Worm (Caenorhabditis elegans) whole organism, L1 larva: ENCODE data around the gene cpg-4.

Experiments used
- C04F5.9 ChIP-seq: sonication (generic microtip); optimal IDR thresholded peaks from 2 replicates; lab custom pipeline; 2016; ENCODE audit warnings: missing genetic modification characterization, missing compliant biosample characterization
- F16B12.6 ChIP-seq: fragments of 150-350 bp; optimal IDR thresholded peaks from 2 replicates; lab custom pipeline; 2014; ENCODE audit warnings: missing biosample characterization, missing genetic modification characterization
- Y116A8C.19 ChIP-seq: sonication (generic microtip); optimal IDR thresholded peaks from 2 replicates; lab custom pipeline; 2016; ENCODE audit warnings: missing compliant biosample characterization, missing genetic modification characterization, borderline replicate concordance
- aly-2 ChIP-seq: fragments of 150-350 bp; optimal IDR thresholded peaks from 2 replicates; lab custom pipeline; 2014; ENCODE audit warnings: missing biosample characterization, missing genetic modification characterization
- ama-1 ChIP-seq: fragments of 150-350 bp; optimal IDR thresholded peaks from 2 replicates; lab custom pipeline; 2014
- blmp-1 ChIP-seq: fragments of 150-350 bp; optimal IDR thresholded peaks from 2 replicates; lab custom pipeline; 2014; ENCODE audit warnings: missing biosample characterization, missing genetic modification characterization
- ceh-63 ChIP-seq: fragments of 200-800 bp; sonication (Bioruptor generic); optimal IDR thresholded peaks from 2 replicates; lab custom pipeline; 2018; ENCODE audit warnings: mild to moderate bottlenecking, missing genetic modification characterization, missing compliant biosample characterization
- ceh-88 ChIP-seq: fragments of 200-800 bp; sonication (Bioruptor generic); IDR thresholded peaks from 2 replicates; pipeline ENCODE4 v1.3.6; 2022; ENCODE audit warnings: missing genetic modification characterization, missing compliant biosample characterization
- ceh-90 ChIP-seq: sonication (generic microtip); optimal IDR thresholded peaks from 2 replicates; lab custom pipeline; 2016; ENCODE audit warnings: missing genetic modification characterization, missing compliant biosample characterization
- dpl-1 ChIP-seq, 3 experiments: fragments of 150-350 bp in 2 of 3; sonication (generic microtip) in 1 of 3; optimal IDR thresholded peaks; 2 replicates each; lab custom pipeline; 2014 to 2017; ENCODE audit warnings: missing biosample characterization in 3 of 3, missing genetic modification characterization in 3 of 3, missing genetic modification reagents in 3 of 3
- dsc-1 ChIP-seq: sonication (generic microtip); optimal IDR thresholded peaks from 2 replicates; lab custom pipeline; 2016; ENCODE audit warnings: mild to moderate bottlenecking, missing genetic modification characterization, missing compliant biosample characterization
- efl-1 ChIP-seq, 4 experiments: fragments of 150-350 bp; optimal IDR thresholded peaks in 3 of 4; peaks in 1 of 4; 1 replicate in 1 of 4; 2 replicates in 3 of 4; lab custom pipeline; 2014; ENCODE audit warnings: missing biosample characterization in 2 of 4, missing genetic modification characterization in 2 of 4, missing genetic modification reagents in 2 of 4
- egl-13 ChIP-seq: sonication (generic microtip); optimal IDR thresholded peaks from 2 replicates; lab custom pipeline; 2016; ENCODE audit warnings: missing genotype, missing genetic modification reagents, missing genetic modification characterization, missing compliant biosample characterization
- egl-27 ChIP-seq, 2 experiments: fragments of 150-350 bp in 1 of 2; sonication (generic microtip); optimal IDR thresholded peaks; 3 replicates each; lab custom pipeline; 2017 to 2018; ENCODE audit warnings: missing biosample characterization in 2 of 2, missing genetic modification characterization in 2 of 2, missing genetic modification reagents in 2 of 2
- fkh-10 ChIP-seq: sonication (generic microtip); optimal IDR thresholded peaks from 2 replicates; lab custom pipeline; 2017; ENCODE audit warnings: missing biosample characterization, missing genetic modification reagents, missing genetic modification characterization
- fkh-4 ChIP-seq: sonication (generic microtip); optimal IDR thresholded peaks from 2 replicates; lab custom pipeline; 2016; ENCODE audit warnings: missing compliant biosample characterization, missing genetic modification characterization, borderline replicate concordance
- fos-1 ChIP-seq: fragments of 150-350 bp; optimal IDR thresholded peaks from 2 replicates; lab custom pipeline; 2014; ENCODE audit warnings: missing biosample characterization, missing genetic modification characterization
- grh-1 ChIP-seq: fragments of 200-800 bp; sonication (Bioruptor generic); IDR thresholded peaks from 2 replicates; pipeline ENCODE4 v1.3.6; 2022; ENCODE audit warnings: missing genetic modification reagents, missing genetic modification characterization, missing compliant biosample characterization
- irx-1 ChIP-seq: sonication (generic microtip); optimal IDR thresholded peaks from 2 replicates; lab custom pipeline; 2016; ENCODE audit warnings: missing genetic modification characterization, missing compliant biosample characterization
- isw-1 ChIP-seq: fragments of 200-800 bp; sonication (Bioruptor generic); IDR thresholded peaks from 2 replicates; pipeline ENCODE4 v1.3.6; 2022; ENCODE audit warnings: missing genetic modification characterization, missing compliant biosample characterization
- lin-14 ChIP-seq: fragments of 200-800 bp; sonication (Bioruptor generic); optimal IDR thresholded peaks from 2 replicates; lab custom pipeline; 2018; ENCODE audit warnings: mild to moderate bottlenecking, missing genetic modification characterization, moderate library complexity, missing compliant biosample characterization
- lin-35 ChIP-seq, 2 experiments: fragments of 150-350 bp; optimal IDR thresholded peaks; 2 replicates each; lab custom pipeline; 2014; ENCODE audit warnings: missing biosample characterization in 2 of 2, missing genetic modification characterization in 2 of 2, missing genetic modification reagents in 2 of 2
- lin-39 ChIP-seq: fragments of 150-350 bp; optimal IDR thresholded peaks from 2 replicates; lab custom pipeline; 2014; ENCODE audit warnings: missing biosample characterization, missing genetic modification reagents, missing genetic modification characterization
- lsy-2 ChIP-seq, 2 experiments: fragments of 150-350 bp; optimal IDR thresholded peaks; 2 replicates each; lab custom pipeline; 2014; ENCODE audit warnings: missing biosample characterization in 2 of 2, missing genetic modification characterization in 2 of 2
- mdl-1 ChIP-seq, 2 experiments: fragments of 150-350 bp; optimal IDR thresholded peaks; 2 replicates each; lab custom pipeline; 2014 to 2017; ENCODE audit warnings: missing biosample characterization in 2 of 2, missing genetic modification characterization in 2 of 2, inconsistent platforms in 1 of 2
- mep-1 ChIP-seq: fragments of 150-350 bp; optimal IDR thresholded peaks from 2 replicates; lab custom pipeline; 2014; ENCODE audit warnings: missing biosample characterization, missing genetic modification characterization
- nhr-11 ChIP-seq: fragments of 150-350 bp; optimal IDR thresholded peaks from 2 replicates; lab custom pipeline; 2014; ENCODE audit warnings: missing biosample characterization, missing genetic modification characterization
- nhr-47 ChIP-seq: sonication (generic microtip); optimal IDR thresholded peaks from 2 replicates; lab custom pipeline; 2016; ENCODE audit warnings: mild to moderate bottlenecking, missing genetic modification characterization, moderate library complexity, missing compliant biosample characterization
- nhr-71 ChIP-seq: sonication (generic microtip); optimal IDR thresholded peaks from 2 replicates; lab custom pipeline; 2016; ENCODE audit warnings: mild to moderate bottlenecking, missing genetic modification characterization, moderate library complexity, missing compliant biosample characterization
- nhr-76 ChIP-seq: sonication (generic microtip); optimal IDR thresholded peaks from 2 replicates; lab custom pipeline; 2017; ENCODE audit warnings: missing biosample characterization, missing genetic modification characterization
- nhr-77 ChIP-seq: fragments of 150-350 bp; optimal IDR thresholded peaks from 2 replicates; lab custom pipeline; 2014; ENCODE audit warnings: missing biosample characterization, missing genetic modification characterization
- nhr-85 ChIP-seq: sonication (generic microtip); peaks from one replicate; lab custom pipeline; 2016; ENCODE audit warnings: missing genetic modification characterization, inconsistent platforms, missing compliant biosample characterization
- nhr-90 ChIP-seq: sonication (generic microtip); optimal IDR thresholded peaks from 2 replicates; lab custom pipeline; 2016; ENCODE audit warnings: mild to moderate bottlenecking, missing genetic modification characterization, missing compliant biosample characterization; ENCODE audit not compliant: poor library complexity
- rnt-1 ChIP-seq: sonication (generic microtip); optimal IDR thresholded peaks from 2 replicates; lab custom pipeline; 2016; ENCODE audit warnings: mild to moderate bottlenecking, missing genetic modification characterization, moderate library complexity, missing compliant biosample characterization
- skn-1 ChIP-seq: fragments of 150-350 bp; optimal IDR thresholded peaks from 2 replicates; lab custom pipeline; 2014; ENCODE audit warnings: missing biosample characterization, missing genetic modification characterization
- snu-23 ChIP-seq: sonication (generic microtip); optimal IDR thresholded peaks from 2 replicates; lab custom pipeline; 2016; ENCODE audit warnings: missing genetic modification characterization, missing compliant biosample characterization
- sptf-1 ChIP-seq: fragments of 150-350 bp; optimal IDR thresholded peaks from 2 replicates; lab custom pipeline; 2014; ENCODE audit warnings: missing biosample characterization, missing genetic modification characterization
- swsn-7 ChIP-seq: sonication (generic microtip); optimal IDR thresholded peaks from 2 replicates; lab custom pipeline; 2016; ENCODE audit warnings: missing genetic modification characterization, missing compliant biosample characterization
- unc-130 ChIP-seq: fragments of 150-350 bp; optimal IDR thresholded peaks from 2 replicates; lab custom pipeline; 2017; ENCODE audit warnings: missing biosample characterization, missing genetic modification characterization, inconsistent platforms
- xbp-1 ChIP-seq: sonication (generic microtip); optimal IDR thresholded peaks from 2 replicates; lab custom pipeline; 2016; ENCODE audit warnings: missing genetic modification characterization, missing compliant biosample characterization
- zag-1 ChIP-seq: fragments of 150-350 bp; optimal IDR thresholded peaks from 2 replicates; lab custom pipeline; 2014; ENCODE audit warnings: missing biosample characterization, missing genetic modification characterization
- ztf-11 ChIP-seq, 2 experiments: sonication (generic microtip); optimal IDR thresholded peaks; 2 replicates each; lab custom pipeline; 2016 to 2017; ENCODE audit warnings: missing genetic modification characterization in 2 of 2, missing biosample characterization in 1 of 2, missing compliant biosample characterization in 1 of 2

The cpg-4 gene

ce11 chrV:5955627-5956026 lies 40.6 kb upstream of the cpg-4 start:
- peak; percentile 8 for TF ChIP-seq blmp-1 (tag; lab: Kevin White, UChicago)
- TF ChIP-seq lin-14 (GFP tag; lab: Kevin White, UChicago), result peak; percentile 47
- TF ChIP-seq zag-1 (tag; lab: Kevin White, UChicago), result no peak
- TF ChIP-seq efl-1 (optimal IDR thresholded peaks at IDR 0.05; lab: Kevin White, UChicago), result no peak
- TF ChIP-seq efl-1 (GFP tag; optimal IDR thresholded peaks at IDR 0.05 in 1 of 2; lab: Kevin White, UChicago), result peak in 1 of 2 experiments; percentile 39
- no peak for TF ChIP-seq isw-1

DNA sequence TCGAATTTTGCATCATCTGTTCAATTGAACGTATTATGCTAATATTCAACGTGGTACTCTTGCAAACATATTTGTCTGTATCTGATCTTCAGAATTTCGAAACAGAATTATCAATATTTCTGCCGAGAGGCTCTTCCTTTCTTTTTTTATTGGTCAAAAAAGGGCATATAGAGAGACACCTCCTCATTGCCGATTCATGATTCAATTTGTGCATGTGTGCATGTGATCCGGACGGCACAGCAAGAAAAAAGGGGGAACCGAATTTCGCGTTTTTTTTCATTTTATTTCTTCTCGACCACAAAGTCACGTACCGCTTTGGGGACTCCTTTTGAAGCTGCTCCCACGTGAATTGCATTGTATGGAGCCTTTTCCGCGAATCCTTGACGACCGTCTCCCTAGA lies 34.7 kb upstream of the cpg-4 start, which contains the start of gene mcp-1:
mcp-1 (plus strand) TSS at position 292 of the 400 bp plus-strand sequence.
- TF ChIP-seq C04F5.9 (no peak), nhr-47 (peak; percentile 21), nhr-71 (peak; percentile 0), nhr-11 (tag; lab: Kevin White, UChicago) (no peak), fkh-10 (GFP tag; lab: Kevin White, UChicago) (peak; percentile 73), lin-14 (GFP tag; lab: Kevin White, UChicago) (peak; percentile 81), swsn-7 (tag; lab: Kevin White, UChicago) (no peak)

DNA sequence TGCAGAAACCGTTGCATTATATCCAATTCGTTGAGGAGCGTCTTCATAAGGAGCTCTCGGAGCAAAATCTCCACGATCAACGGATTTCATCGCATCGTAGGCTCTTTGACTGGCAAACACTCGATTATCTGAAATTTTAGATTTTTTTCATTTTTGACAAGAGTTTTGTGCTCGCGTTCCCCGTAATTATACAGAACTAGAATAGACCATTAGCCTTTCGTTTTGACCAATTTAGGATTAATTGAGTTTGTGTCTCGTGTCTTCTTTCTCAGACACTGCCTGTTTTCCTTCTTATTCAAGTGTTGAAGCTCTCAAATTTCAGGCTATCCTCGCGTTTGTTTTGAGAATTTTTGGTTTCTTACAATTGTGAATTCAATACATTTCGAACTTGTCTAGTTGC lies 33.1 kb upstream of the cpg-4 start:
- TF ChIP-seq ztf-11 (tag; optimal IDR thresholded peaks at IDR 0.05; lab: Kevin White, UChicago) (no peak), fos-1 (tag; lab: Kevin White, UChicago) (no peak), egl-13 (tag; lab: Kevin White, UChicago) (no peak), ceh-90 (no peak), aly-2 (tag; lab: Kevin White, UChicago) (no peak), snu-23 (GFP tag; lab: Kevin White, UChicago) (no peak), Y116A8C.19 (tag; lab: Kevin White, UChicago) (no peak), nhr-90 (tag; lab: Kevin White, UChicago) (no peak), nhr-11 (tag; lab: Kevin White, UChicago) (no peak), sptf-1 (tag; lab: Kevin White, UChicago) (no peak), F16B12.6 (tag; lab: Kevin White, UChicago) (no peak), swsn-7 (tag; lab: Kevin White, UChicago) (no peak), grh-1 (GFP tag; lab: Robert Waterston, UW) (no peak), irx-1 (no peak), xbp-1 (tag; lab: Kevin White, UChicago) (no peak), rnt-1 (tag; lab: Kevin White, UChicago) (no peak), skn-1 (tag; lab: Kevin White, UChicago) (no peak), fkh-10 (GFP tag; lab: Kevin White, UChicago) (no peak), ama-1 (lab: Kevin White, UChicago) (no peak), fkh-4 (tag; lab: Kevin White, UChicago) (no peak)

DNA sequence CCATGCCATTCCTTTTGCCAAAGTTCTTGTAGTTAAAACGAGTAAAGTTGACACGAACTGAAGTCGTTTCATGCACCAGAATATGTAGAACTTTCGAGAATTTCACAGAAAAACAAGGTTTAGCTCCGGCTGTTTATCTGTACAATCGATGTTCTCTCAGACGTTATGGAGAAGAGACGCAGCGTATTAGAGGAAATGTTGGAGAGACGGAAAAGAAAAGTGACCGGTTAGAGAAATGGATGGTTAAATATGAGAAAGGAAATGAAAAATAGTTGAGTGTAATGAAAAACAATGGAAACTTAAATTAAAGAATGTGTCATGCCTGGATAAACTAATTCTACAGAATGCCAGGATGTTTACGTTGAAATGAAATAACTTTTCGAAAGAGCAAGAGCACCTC lies 32.5 kb upstream of the cpg-4 start, which contains the start of gene pcm-1:
pcm-1 (minus strand) TSS at position 187 of the 400 bp plus-strand sequence.
- TF ChIP-seq ztf-11 (tag; optimal IDR thresholded peaks at IDR 0.05; lab: Kevin White, UChicago) (no peak), irx-1 (no peak), swsn-7 (tag; lab: Kevin White, UChicago) (peak; percentile 19), ceh-88 (GFP tag; lab: Robert Waterston, UW) (no peak), mep-1 (tag; lab: Kevin White, UChicago) (peak; percentile 11), ceh-63 (GFP tag; lab: Kevin White, UChicago) (no peak), nhr-71 (peak; percentile 16), snu-23 (GFP tag; lab: Kevin White, UChicago) (peak; percentile 45), dsc-1 (peak; percentile 1), efl-1 (optimal IDR thresholded peaks at IDR 0.05; lab: Kevin White, UChicago) (peak; percentile 52 to 55), efl-1 (GFP tag; optimal IDR thresholded peaks at IDR 0.05 in 1 of 2; lab: Kevin White, UChicago) (peak in 1 of 2 experiments; percentile 28), lin-39 (tag; lab: Kevin White, UChicago) (no peak), lin-35 (GFP tag; optimal IDR thresholded peaks at IDR 0.05; lab: Kevin White, UChicago) (peak in 1 of 2 experiments; percentile 22), egl-27 (tag; optimal IDR thresholded peaks at IDR 0.05; lab: Kevin White, UChicago) (no peak), rnt-1 (tag; lab: Kevin White, UChicago) (peak; percentile 2), unc-130 (peak; percentile 15), mdl-1 (tag; optimal IDR thresholded peaks at IDR 0.05; lab: Kevin White, UChicago) (no peak), nhr-85 (tag; lab: Kevin White, UChicago) (peak; percentile 4), nhr-77 (tag; lab: Kevin White, UChicago) (no peak), dpl-1 (GFP tag; optimal IDR thresholded peaks at IDR 0.05; lab: Kevin White, UChicago) (peak in 1 of 3 experiments; percentile 34), lin-14 (GFP tag; lab: Kevin White, UChicago) (peak; percentile 67), lsy-2 (tag; optimal IDR thresholded peaks at IDR 0.05; lab: Kevin White, UChicago) (peak; percentile 5 to 37), nhr-76 (tag; lab: Kevin White, UChicago) (no peak), nhr-47 (no peak), blmp-1 (tag; lab: Kevin White, UChicago) (peak; percentile 40)
